Worm (Caenorhabditis elegans) whole organism, L4 larva: ENCODE data around the gene srbc-43.
A peak's percentile ranks its signal among the peaks of the same experiment; 100 is the strongest.

Experiments
- Y75B8A.6 ChIP-seq: fragments of 200-800 bp; sonication (Bioruptor generic); IDR thresholded peaks from 2 replicates; pipeline ENCODE4 v1.3.6; 2022; ENCODE audit warnings: missing genetic modification reagents, missing genetic modification characterization, missing compliant biosample characterization
- dmd-6 ChIP-seq: fragments of 200-800 bp; sonication (Bioruptor generic); IDR thresholded peaks from 2 replicates; pipeline ENCODE4 v1.3.6; 2022; ENCODE audit warnings: missing genetic modification reagents, missing genetic modification characterization, missing compliant biosample characterization
- dpl-1 ChIP-seq: fragments of 150-350 bp; optimal IDR thresholded peaks from 2 replicates; lab custom pipeline; 2014; ENCODE audit warnings: missing biosample characterization, missing genetic modification reagents, missing genetic modification characterization
- pha-4 ChIP-seq, 2 experiments: fragments of 150-350 bp in 1 of 2; fragments of 200-800 bp in 1 of 2; sonication (Bioruptor generic) in 1 of 2; IDR thresholded peaks in 1 of 2; optimal IDR thresholded peaks in 1 of 2; 2 replicates each; pipeline versions ENCODE4 v1.3.6 to Lab custom; 2014 to 2022; ENCODE audit warnings: missing genetic modification characterization in 2 of 2, missing genetic modification reagents in 2 of 2, missing biosample characterization in 1 of 2, missing compliant biosample characterization in 1 of 2
- unc-39 ChIP-seq: sonication (generic microtip); optimal IDR thresholded peaks from 2 replicates; lab custom pipeline; 2017; ENCODE audit warnings: missing biosample characterization, missing genetic modification characterization

- TF ChIP-seq dpl-1 (GFP tag; lab: Kevin White, UChicago) (peak; percentile 18), dmd-6 (GFP tag; lab: Robert Waterston, UW) (peak; percentile 74), Y75B8A.6 (GFP tag; lab: Robert Waterston, UW) (peak; percentile 55; the same call in 1 of the 2 replicates), unc-39 (tag; lab: Kevin White, UChicago) (no peak), pha-4 (GFP tag; IDR thresholded peaks at IDR 0.05; lab: Robert Waterston, UW) (peak; percentile 86), pha-4 (tag; optimal IDR thresholded peaks at IDR 0.05; lab: Kevin White, UChicago) (no peak)
These were observed 10.1 kb downstream of the srbc-43 start for ce11 chrV:12780248-12780647.
